Fruit fly (Drosophila melanogaster): ENCODE measurements around the gene ttm2.

Gene ttm2

DNA sequence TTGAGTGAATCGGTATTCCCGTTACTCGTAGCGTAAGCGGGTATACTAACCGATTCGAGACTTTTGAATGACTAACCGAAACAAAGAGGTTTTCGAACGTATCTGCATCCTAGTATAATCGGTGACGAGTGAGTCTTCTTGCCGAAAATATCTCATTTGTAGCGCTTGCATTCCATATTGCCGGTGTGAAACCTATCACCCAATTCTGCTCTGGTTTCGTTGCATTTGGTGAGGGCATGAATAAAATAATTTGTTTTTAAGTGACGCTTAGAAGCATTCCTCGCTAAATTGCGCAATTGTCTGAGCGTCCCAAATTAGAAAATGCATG lies 45.0 kb downstream of the ttm2 start:
- TF ChIP-seq Mnt (GFP tag; optimal IDR thresholded peaks at IDR 0.05) (no peak), kay (GFP tag; ENCODE audit: borderline replicate concordance) (no peak), Crg-1 (GFP tag; optimal IDR thresholded peaks at IDR 0.05) (no peak), bab1 (GFP tag; optimal IDR thresholded peaks at IDR 0.05) (no peak), pad (GFP tag; optimal IDR thresholded peaks at IDR 0.05) (no peak), CG33017 (tag; optimal IDR thresholded peaks at IDR 0.05) (no peak)

DNA sequence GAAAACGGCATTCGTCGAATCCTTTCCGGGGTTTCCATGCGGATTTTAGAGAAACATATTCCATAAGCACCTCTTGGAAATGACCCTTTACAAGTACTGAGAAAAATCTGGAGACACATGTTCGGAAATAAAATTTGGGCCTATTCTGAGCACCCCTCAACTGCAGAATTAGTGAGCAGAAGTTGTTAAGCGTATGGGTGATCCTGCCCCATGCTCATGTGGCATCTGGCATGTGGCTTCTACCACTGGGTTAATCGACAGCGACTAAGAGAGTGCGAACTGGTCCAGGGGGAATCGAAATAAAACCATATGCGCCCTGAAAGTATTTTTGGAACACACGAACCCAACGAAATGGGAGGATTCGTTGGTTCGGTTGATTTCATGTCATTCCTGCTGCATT lies 45.8 kb downstream of the ttm2 start:
- no peak for TF ChIP-seq Hr96 (GFP tag; optimal IDR thresholded peaks at IDR 0.05)
- no peak for TF ChIP-seq kay (GFP tag; ENCODE audit: borderline replicate concordance)
- TF ChIP-seq CG11617 (GFP tag; optimal IDR thresholded peaks at IDR 0.05) = no peak
- TF ChIP-seq CG12768 (GFP tag; optimal IDR thresholded peaks at IDR 0.05) = no peak
- TF ChIP-seq cic (GFP tag; optimal IDR thresholded peaks at IDR 0.05) = no peak
- TF ChIP-seq CG5204 (GFP tag; optimal IDR thresholded peaks at IDR 0.05) = no peak
- no peak for TF ChIP-seq pad (GFP tag; optimal IDR thresholded peaks at IDR 0.05)
- TF ChIP-seq ovo (GFP tag; optimal IDR thresholded peaks at IDR 0.05) = no peak
- no peak for TF ChIP-seq CG7101 (tag; optimal IDR thresholded peaks at IDR 0.05)

DNA sequence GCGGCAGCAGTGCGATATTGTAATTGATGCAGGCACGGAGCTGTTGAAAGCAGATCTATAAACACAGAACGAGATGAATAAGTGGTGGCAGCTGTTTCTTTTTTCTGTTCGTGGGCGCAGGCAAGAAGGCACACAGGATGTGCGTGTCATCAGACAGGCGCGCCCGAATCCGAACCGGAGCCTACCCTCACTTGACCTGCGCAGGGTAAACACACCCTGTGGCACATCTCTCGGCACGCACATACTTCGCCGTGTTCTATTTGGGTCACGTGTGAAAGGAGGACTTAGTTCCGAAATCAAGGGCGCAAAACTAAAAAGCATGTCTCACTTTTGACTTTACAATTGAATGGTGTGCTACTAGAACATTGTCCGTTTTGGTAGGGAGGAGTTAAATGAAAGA lies 46.5 kb downstream of the ttm2 start:
- TF ChIP-seq Mnt (GFP tag; optimal IDR thresholded peaks at IDR 0.05) (no peak), cic (GFP tag; optimal IDR thresholded peaks at IDR 0.05) (no peak), CG12768 (GFP tag; optimal IDR thresholded peaks at IDR 0.05) (no peak), ovo (GFP tag; optimal IDR thresholded peaks at IDR 0.05) (no peak), CG5204 (GFP tag; optimal IDR thresholded peaks at IDR 0.05) (no peak), pad (GFP tag; optimal IDR thresholded peaks at IDR 0.05) (no peak)

DNA sequence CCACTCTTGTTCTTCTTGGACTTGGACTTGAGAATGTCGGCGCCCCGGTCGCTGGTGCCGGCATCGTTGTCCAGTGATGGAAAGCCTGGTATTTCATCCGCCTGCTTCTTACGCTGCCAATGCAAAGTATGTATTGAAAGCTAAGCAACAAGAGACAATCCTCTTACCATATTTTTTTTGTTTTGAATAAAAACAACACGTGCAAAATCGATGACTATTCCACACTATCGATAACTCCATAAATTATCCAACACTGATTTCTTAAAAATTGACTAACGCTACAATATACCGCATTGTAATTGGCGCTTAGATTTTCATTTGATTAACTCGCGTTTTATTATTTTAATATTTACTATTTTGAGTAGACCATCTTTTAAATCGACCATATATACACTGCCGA lies 49.5 kb downstream of the ttm2 start, which contains the start of gene CG32344:
CG32344 (minus strand) TSS at position 235 of the 400 bp plus-strand sequence.
- TF ChIP-seq pad (GFP tag; optimal IDR thresholded peaks at IDR 0.05) (peak; percentile 13), Hr96 (GFP tag; optimal IDR thresholded peaks at IDR 0.05) (no peak), Mnt (GFP tag; optimal IDR thresholded peaks at IDR 0.05) (peak; percentile 98), CG1620 (GFP tag; optimal IDR thresholded peaks at IDR 0.05) (peak; percentile 17), CG7045 (GFP tag; optimal IDR thresholded peaks at IDR 0.05) (no peak), CG12768 (GFP tag; optimal IDR thresholded peaks at IDR 0.05) (no peak), kay (GFP tag; ENCODE audit: borderline replicate concordance) (no peak), bab1 (GFP tag; optimal IDR thresholded peaks at IDR 0.05) (peak; percentile 23), CG14711 (tag; optimal IDR thresholded peaks at IDR 0.05) (peak; percentile 12), CG5204 (GFP tag; optimal IDR thresholded peaks at IDR 0.05) (no peak), CG7101 (tag; optimal IDR thresholded peaks at IDR 0.05) (peak; percentile 9), CG33017 (tag; optimal IDR thresholded peaks at IDR 0.05) (no peak)

All from whole organism, adult.